Worm (Caenorhabditis elegans): ENCODE data around the gene sgca-1.

ce11 chrX:6740983-6741365 lies 48.4 kb downstream of the sgca-1 start:
- no peak for TF ChIP-seq pha-4 (tag; optimal IDR thresholded peaks at IDR 0.05)
- TF ChIP-seq unc-62 (GFP tag; optimal IDR thresholded peaks at IDR 0.05): no peak
- no peak for TF ChIP-seq unc-39 (tag; optimal IDR thresholded peaks at IDR 0.05)
- no peak for TF ChIP-seq lsy-2 (tag; optimal IDR thresholded peaks at IDR 0.05)

Data from whole organism, mixed stage, embryonic.